Fruit fly (Drosophila melanogaster): ENCODE results near the gene CG33189.

CG33189 gene

DNA sequence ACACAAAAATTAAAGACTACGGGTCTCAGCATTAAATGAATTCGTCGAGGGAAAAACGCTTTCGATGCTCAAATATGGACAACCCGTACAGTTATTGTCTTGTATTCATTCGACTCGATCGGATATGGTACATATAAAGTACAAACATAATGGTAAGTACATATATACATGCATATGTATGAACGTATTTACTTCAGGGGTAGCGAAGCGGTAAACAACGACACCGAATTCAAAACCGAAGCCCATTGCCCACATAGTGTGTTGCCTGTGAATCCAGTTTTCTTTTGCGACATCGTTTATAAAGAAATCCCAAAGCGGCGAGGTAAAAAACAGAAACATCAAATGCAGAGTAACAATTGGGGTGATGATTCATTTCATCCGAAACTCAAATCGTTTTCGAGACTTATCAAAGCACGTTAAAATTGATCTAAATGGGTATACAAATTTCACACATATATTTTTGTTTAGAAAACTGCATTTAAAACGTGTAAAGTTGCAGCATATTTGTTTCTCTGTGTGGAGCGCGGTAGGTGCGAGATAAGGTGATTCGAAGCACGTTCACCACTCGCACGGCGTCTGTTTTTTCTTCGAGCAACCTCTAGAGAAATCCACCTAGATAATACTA, 31.9 kb upstream of the CG33189 start (continued):
- TF ChIP-seq tio (GFP tag; optimal IDR thresholded peaks at IDR 0.05), result peak; percentile 46
- TF ChIP-seq seq (GFP tag; IDR thresholded peaks at IDR 0.05), result peak; percentile 75
- no peak for TF ChIP-seq PHDP (tag; optimal IDR thresholded peaks at IDR 0.05)
- no peak for TF ChIP-seq en (GFP tag; optimal IDR thresholded peaks at IDR 0.05)
- peak; percentile 10 for TF ChIP-seq CG18764 (GFP tag; optimal IDR thresholded peaks at IDR 0.05)
- no peak for TF ChIP-seq Bgb (GFP tag; IDR thresholded peaks at IDR 0.05; ENCODE audit: partially characterized antibody)
- 0 out of 2 replicates have a peak, but pooled peaks have one; percentile 24 for TF ChIP-seq wdn (GFP tag; IDR thresholded peaks at IDR 0.05)
- TF ChIP-seq dpn (GFP tag; optimal IDR thresholded peaks at IDR 0.05), result peak; percentile 43 to 44
- TF ChIP-seq unpg (GFP tag; optimal IDR thresholded peaks at IDR 0.05), result peak; percentile 40
- TF ChIP-seq CG3407 (GFP tag; optimal IDR thresholded peaks at IDR 0.05), result no peak
- TF ChIP-seq CG10267 (tag; optimal IDR thresholded peaks at IDR 0.05), result peak; percentile 20
- no peak for TF ChIP-seq CG10565 (GFP tag; optimal IDR thresholded peaks at IDR 0.05)
- TF ChIP-seq chm (GFP tag; IDR thresholded peaks at IDR 0.05), result peak; percentile 73; the same call in 1 of the 2 replicates
- TF ChIP-seq zfh2 (GFP tag; optimal IDR thresholded peaks at IDR 0.05), result peak; percentile 32
- no peak for TF ChIP-seq CG30020 (tag; optimal IDR thresholded peaks at IDR 0.05)
- TF ChIP-seq cato (GFP tag; optimal IDR thresholded peaks at IDR 0.05; ENCODE audit: borderline replicate concordance), result no peak
- peak; percentile 22 for TF ChIP-seq HmgZ (tag; optimal IDR thresholded peaks at IDR 0.05)
- TF ChIP-seq onecut (GFP tag; IDR thresholded peaks at IDR 0.05), result 0 out of 2 replicates have a peak, but pooled peaks have one; percentile 8
- TF ChIP-seq NfI (GFP tag; optimal IDR thresholded peaks at IDR 0.05), result peak; percentile 15
- no peak for TF ChIP-seq CG10462 (GFP tag; optimal IDR thresholded peaks at IDR 0.05)
- no peak for TF ChIP-seq Sox100B (GFP tag; optimal IDR thresholded peaks at IDR 0.05)
- TF ChIP-seq scrt (GFP tag; optimal IDR thresholded peaks at IDR 0.05), result no peak
- peak; percentile 14 for TF ChIP-seq CG2678 (tag; optimal IDR thresholded peaks at IDR 0.05)
- peak; percentile 55; the same call in 1 of the 2 replicates for TF ChIP-seq CG14014 (GFP tag; IDR thresholded peaks at IDR 0.05)
- peak; percentile 35 for TF ChIP-seq CG12155 (GFP tag; optimal IDR thresholded peaks at IDR 0.05)
- peak; percentile 40 to 64 for TF ChIP-seq bsh (GFP tag; optimal IDR thresholded peaks at IDR 0.05)
- no peak for TF ChIP-seq MESR4 (GFP tag; optimal IDR thresholded peaks at IDR 0.05)
- TF ChIP-seq Ada2b (GFP tag; IDR thresholded peaks at IDR 0.05), result peak; percentile 51
- peak; percentile 46 for TF ChIP-seq ind (GFP tag; optimal IDR thresholded peaks at IDR 0.05)
- TF ChIP-seq NC2β (GFP tag; optimal IDR thresholded peaks at IDR 0.05), result no peak
- peak; percentile 59 for TF ChIP-seq tgo (GFP tag; IDR thresholded peaks at IDR 0.05)
- peak; percentile 22 for TF ChIP-seq CG9609 (GFP tag; optimal IDR thresholded peaks at IDR 0.05)
- 0 out of 2 replicates have a peak, but pooled peaks have one; percentile 33 for TF ChIP-seq ranshi (GFP tag; IDR thresholded peaks at IDR 0.05)
- 0 out of 3 replicates have a peak, but pooled peaks have one; percentile 24 for TF ChIP-seq otp (GFP tag; IDR thresholded peaks at IDR 0.05)
- TF ChIP-seq dimm (GFP tag; IDR thresholded peaks at IDR 0.05), result no peak
- TF ChIP-seq CG34376 (GFP tag; optimal IDR thresholded peaks at IDR 0.05), result no peak
- peak; percentile 53; the same call in 1 of the 2 replicates for TF ChIP-seq CG11247 (GFP tag; IDR thresholded peaks at IDR 0.05)
- TF ChIP-seq CG4820 (GFP tag; optimal IDR thresholded peaks at IDR 0.05), result peak; percentile 10
- peak; percentile 63 for TF ChIP-seq CG17359 (tag; optimal IDR thresholded peaks at IDR 0.05)
- TF ChIP-seq CG10979 (tag; optimal IDR thresholded peaks at IDR 0.05), result peak; percentile 63
- no peak for TF ChIP-seq fd64A (GFP tag; optimal IDR thresholded peaks at IDR 0.05)
- TF ChIP-seq Optix (GFP tag; IDR thresholded peaks at IDR 0.05), result no peak
- no peak for TF ChIP-seq tna (GFP tag; IDR thresholded peaks at IDR 0.05; ENCODE audit: partially characterized antibody)
- no peak; the same call in 2 of the 3 replicates for TF ChIP-seq CG11695 (GFP tag; IDR thresholded peaks at IDR 0.05)
- TF ChIP-seq run (tag; optimal IDR thresholded peaks at IDR 0.05), result no peak
- TF ChIP-seq CG1529 (GFP tag; optimal IDR thresholded peaks at IDR 0.05), result peak; percentile 22
- peak; percentile 61; the same call in 1 of the 2 replicates for TF ChIP-seq CG32767 (GFP tag; IDR thresholded peaks at IDR 0.05)
- no peak for TF ChIP-seq HLH54F (GFP tag; optimal IDR thresholded peaks at IDR 0.05)
- peak; percentile 50 for TF ChIP-seq Asciz (GFP tag; optimal IDR thresholded peaks at IDR 0.05)
- TF ChIP-seq dati (GFP tag; IDR thresholded peaks at IDR 0.05), result no peak

Measured in whole organism, embryonic.